Worm (Caenorhabditis elegans): ENCODE data around the gene srd-68.

ce11 chrV:16869740-16870139 lies 32.9 kb downstream of the srd-68 start, which contains the start of gene clec-33:
- TF ChIP-seq nhr-77 (tag; optimal IDR thresholded peaks at IDR 0.05) (no peak), ama-1 (optimal IDR thresholded peaks at IDR 0.05) (no peak), unc-39 (tag; optimal IDR thresholded peaks at IDR 0.05) (no peak), R02D3.7 (tag; optimal IDR thresholded peaks at IDR 0.05) (no peak), nhr-12 (tag; optimal IDR thresholded peaks at IDR 0.05) (no peak), sem-4 (tag; optimal IDR thresholded peaks at IDR 0.05) (no peak), aly-2 (tag; optimal IDR thresholded peaks at IDR 0.05) (no peak)

All from whole organism, L2 larva.